Fruit fly (Drosophila melanogaster) whole organism, wandering third instar larva: ENCODE measurements around the gene CG13653.

Experiments
- CrebA ChIP-seq: fragments of 200-800 bp; sonication (Bioruptor generic); optimal IDR thresholded peaks from 2 replicates; lab custom pipeline; 2016; ENCODE audit warnings: missing biosample characterization, mild to moderate bottlenecking, missing genetic modification characterization, borderline replicate concordance
- GATAd ChIP-seq: sonication (Bioruptor generic); optimal IDR thresholded peaks from 2 replicates; lab custom pipeline; 2016; ENCODE audit warnings: missing biosample characterization, missing genetic modification characterization

- TF ChIP-seq GATAd (no peak), CrebA (GFP tag; lab: Kevin White, UChicago) (no peak)
These were observed 40.8 kb downstream of the CG13653 start for dm6 chr3R:25236121-25236520.
